Worm (Caenorhabditis elegans) whole organism, mixed stage, embryonic: ENCODE measurements around the gene sod-1.

Source experiments
- drap-1 ChIP-seq: fragments of 200-800 bp; sonication (Bioruptor generic); optimal IDR thresholded peaks from 3 replicates; lab custom pipeline; 2018; ENCODE audit warnings: mild to moderate bottlenecking, missing genetic modification characterization, missing compliant biosample characterization
- elt-1 ChIP-seq: sonication (generic microtip); optimal IDR thresholded peaks from 2 replicates; lab custom pipeline; 2017; ENCODE audit warnings: missing genetic modification characterization, mild to moderate bottlenecking, missing compliant biosample characterization, antibody characterized with exemption, moderate library complexity, borderline replicate concordance; ENCODE audit not compliant: insufficient read depth
- lin-32 ChIP-seq: fragments of 200-800 bp; sonication (Bioruptor generic); optimal IDR thresholded peaks from 2 replicates; lab custom pipeline; 2018; ENCODE audit warnings: mild to moderate bottlenecking, missing genetic modification characterization, missing compliant biosample characterization
- nhr-12 ChIP-seq: fragments of 150-350 bp; optimal IDR thresholded peaks from 2 replicates; lab custom pipeline; 2014; ENCODE audit warnings: missing biosample characterization, missing genetic modification characterization
- nhr-237 ChIP-seq: fragments of 150-350 bp; optimal IDR thresholded peaks from 2 replicates; lab custom pipeline; 2014; ENCODE audit warnings: missing biosample characterization, missing genetic modification characterization
- nhr-28 ChIP-seq: fragments of 150-350 bp; optimal IDR thresholded peaks from 2 replicates; lab custom pipeline; 2014; ENCODE audit warnings: missing biosample characterization, missing genetic modification characterization
- pha-4 ChIP-seq: fragments of 150-350 bp; optimal IDR thresholded peaks from 2 replicates; lab custom pipeline; 2018; ENCODE audit warnings: missing biosample characterization, missing genetic modification reagents, missing genetic modification characterization
- snpc-4 ChIP-seq: fragments of 150-350 bp; optimal IDR thresholded peaks from 2 replicates; lab custom pipeline; 2014; ENCODE audit warnings: missing biosample characterization, missing genetic modification characterization
- sptf-1 ChIP-seq: sonication (generic microtip); optimal IDR thresholded peaks from 2 replicates; lab custom pipeline; 2017; ENCODE audit warnings: mild to moderate bottlenecking, missing genetic modification characterization, moderate library complexity, missing compliant biosample characterization
- unc-39 ChIP-seq: fragments of 150-350 bp; optimal IDR thresholded peaks from 2 replicates; lab custom pipeline; 2014; ENCODE audit warnings: missing biosample characterization, missing genetic modification characterization
- unc-62 ChIP-seq: fragments of 150-350 bp; optimal IDR thresholded peaks from 2 replicates; lab custom pipeline; 2014; ENCODE audit warnings: missing biosample characterization, missing genetic modification reagents, missing genetic modification characterization
- ztf-11 ChIP-seq: fragments of 150-350 bp; optimal IDR thresholded peaks from 2 replicates; lab custom pipeline; 2014; ENCODE audit warnings: missing biosample characterization, missing genetic modification characterization

- TF ChIP-seq nhr-237 (tag; lab: Kevin White, UChicago) (no peak), drap-1 (GFP tag; lab: Kevin White, UChicago) (no peak), lin-32 (GFP tag; lab: Kevin White, UChicago) (no peak), unc-62 (GFP tag; lab: Kevin White, UChicago) (no peak), sptf-1 (tag; lab: Kevin White, UChicago) (no peak), unc-39 (tag; lab: Kevin White, UChicago) (no peak), snpc-4 (tag; lab: Kevin White, UChicago) (no peak), nhr-12 (tag; lab: Kevin White, UChicago) (no peak), elt-1 (no peak), nhr-28 (tag; lab: Kevin White, UChicago) (no peak), ztf-11 (no peak), pha-4 (tag; lab: Kevin White, UChicago) (no peak)
These were observed 16.2 kb upstream of the sod-1 start, which contains the start of gene C15F1.1 for ce11 chrII:6989830-6990287.
